Worm (Caenorhabditis elegans) whole organism, young adult: ENCODE results near the gene F55G7.4.

Source experiments
- F22D6.2 ChIP-seq: sonication (generic microtip); optimal IDR thresholded peaks from 2 replicates; lab custom pipeline; 2016; ENCODE audit warnings: mild to moderate bottlenecking, missing genetic modification characterization, missing compliant biosample characterization
- F37B4.10 ChIP-seq: fragments of 200-800 bp; sonication (Bioruptor generic); IDR thresholded peaks from 2 replicates; pipeline ENCODE4 v1.3.6; 2022; ENCODE audit warnings: missing genetic modification characterization, missing compliant biosample characterization
- K12H6.12 ChIP-seq: fragments of 200-800 bp; sonication (Bioruptor generic); optimal IDR thresholded peaks from 2 replicates; lab custom pipeline; 2018; ENCODE audit warnings: mild to moderate bottlenecking, missing genetic modification characterization, missing compliant biosample characterization
- atf-7 ChIP-seq: sonication (generic microtip); optimal IDR thresholded peaks from 2 replicates; lab custom pipeline; 2017; ENCODE audit warnings: mild to moderate bottlenecking, missing genetic modification characterization, missing compliant biosample characterization
- egl-44 ChIP-seq: fragments of 200-800 bp; sonication (Bioruptor generic); IDR thresholded peaks from 2 replicates; pipeline ENCODE4 v1.3.6; 2022; ENCODE audit warnings: missing genetic modification reagents, missing genetic modification characterization, missing compliant biosample characterization
- lin-35 ChIP-seq, 3 experiments: fragments of 150-350 bp in 2 of 3; sonication (generic microtip) in 1 of 3; optimal IDR thresholded peaks; 2 replicates each; lab custom pipeline; 2014 to 2018; ENCODE audit warnings: missing biosample characterization in 3 of 3, missing genetic modification characterization in 3 of 3, missing genetic modification reagents in 3 of 3
- rec-8 ChIP-seq, 2 experiments: sonication (generic microtip); optimal IDR thresholded peaks; 2 replicates each; lab custom pipeline; 2016; ENCODE audit warnings: mild to moderate bottlenecking in 2 of 2, missing genetic modification characterization in 2 of 2, missing genetic modification reagents in 2 of 2, missing genotype in 2 of 2, missing biosample characterization in 1 of 2, missing compliant biosample characterization in 1 of 2, moderate library complexity in 1 of 2
- sdz-38 ChIP-seq: sonication (generic microtip); optimal IDR thresholded peaks from 2 replicates; lab custom pipeline; 2016; ENCODE audit warnings: missing genotype, missing genetic modification characterization, missing compliant biosample characterization
- snpc-3.4 ChIP-seq: sonication (generic microtip); optimal IDR thresholded peaks from 2 replicates; lab custom pipeline; 2017; ENCODE audit warnings: missing genetic modification characterization, mild to moderate bottlenecking, missing compliant biosample characterization, antibody characterized with exemption, moderate library complexity, missing genotype, missing genetic modification reagents
- zfh-2 ChIP-seq: fragments of 200-800 bp; sonication (Bioruptor generic); conservative IDR thresholded peaks from 2 replicates; pipeline ENCODE4 v1.3.6; 2022; ENCODE audit warnings: missing genetic modification reagents, missing genetic modification characterization, missing compliant biosample characterization
- zim-3 ChIP-seq: sonication (generic microtip); optimal IDR thresholded peaks from 2 replicates; lab custom pipeline; 2017; ENCODE audit warnings: mild to moderate bottlenecking, missing genetic modification characterization, moderate library complexity, missing compliant biosample characterization
- ztf-3 ChIP-seq: fragments of 200-800 bp; sonication (Bioruptor generic); optimal IDR thresholded peaks from 2 replicates; lab custom pipeline; 2018; ENCODE audit warnings: mild to moderate bottlenecking, missing genetic modification characterization, missing compliant biosample characterization

- TF ChIP-seq F37B4.10 (no peak), rec-8 (tag; optimal IDR thresholded peaks at IDR 0.05; lab: Kevin White, UChicago) (no peak), sdz-38 (tag; lab: Kevin White, UChicago) (no peak), zim-3 (tag; lab: Kevin White, UChicago) (no peak), lin-35 (GFP tag; optimal IDR thresholded peaks at IDR 0.05; lab: Kevin White, UChicago) (no peak), ztf-3 (GFP tag; lab: Kevin White, UChicago) (no peak), egl-44 (GFP tag; lab: Robert Waterston, UW) (no peak), snpc-3.4 (tag; lab: Kevin White, UChicago) (no peak), K12H6.12 (tag; lab: Kevin White, UChicago) (no peak), atf-7 (tag; lab: Kevin White, UChicago) (no peak), zfh-2 (GFP tag; lab: Robert Waterston, UW) (no peak), F22D6.2 (tag; lab: Kevin White, UChicago) (no peak)
Measured at ce11 chrX:11927585-11927984, at the start of gene F55G7.4.
